Worm (Caenorhabditis elegans): ENCODE data around the gene sorf-2.

ce11 chrIII:5305725-5306124 is 20.7 kb upstream of the sorf-2 start:
- TF ChIP-seq nhr-232 (tag; optimal IDR thresholded peaks at IDR 0.05) (peak; percentile 59), rnt-1 (tag; optimal IDR thresholded peaks at IDR 0.05) (peak; percentile 44), odd-2 (tag; optimal IDR thresholded peaks at IDR 0.05) (no peak), nfya-1 (tag; optimal IDR thresholded peaks at IDR 0.05) (no peak)
